Fruit fly (Drosophila melanogaster): ENCODE measurements around the gene CG9109.

Gene CG9109

dm6 chr2L:5979055-5979399, 55.2 kb downstream of the CG9109 start (continued):
- TF ChIP-seq rib (GFP tag; IDR thresholded peaks at IDR 0.05) (no peak), HHEX (GFP tag; optimal IDR thresholded peaks at IDR 0.05) (no peak), CG6854 (GFP tag; optimal IDR thresholded peaks at IDR 0.05) (no peak), sug (tag; optimal IDR thresholded peaks at IDR 0.05) (peak; percentile 93), CG13775 (GFP tag; optimal IDR thresholded peaks at IDR 0.05) (no peak), CG9727 (GFP tag; optimal IDR thresholded peaks at IDR 0.05) (no peak), CG15479 (GFP tag; optimal IDR thresholded peaks at IDR 0.05) (peak; percentile 79), Chrac-16 (GFP tag; optimal IDR thresholded peaks at IDR 0.05) (no peak), Optix (GFP tag; IDR thresholded peaks at IDR 0.05) (no peak), D19B (GFP tag; optimal IDR thresholded peaks at IDR 0.05) (no peak), stwl (tag; optimal IDR thresholded peaks at IDR 0.05) (no peak), trem (tag; optimal IDR thresholded peaks at IDR 0.05) (no peak), Med (GFP tag) (peak; percentile 38), ttk (GFP tag; IDR thresholded peaks at IDR 0.05) (no peak), danr (GFP tag; IDR thresholded peaks at IDR 0.05) (no peak), phol (tag; optimal IDR thresholded peaks at IDR 0.05) (peak; percentile 61), gt (GFP tag; IDR thresholded peaks at IDR 0.05) (no peak), CG12659 (GFP tag; optimal IDR thresholded peaks at IDR 0.05) (no peak), CG4282 (GFP tag; optimal IDR thresholded peaks at IDR 0.05) (no peak), CG10209 (GFP tag; optimal IDR thresholded peaks at IDR 0.05) (no peak), lov (optimal IDR thresholded peaks at IDR 0.05) (no peak), lov (GFP tag; IDR thresholded peaks at IDR 0.05) (no peak), Lpt (GFP tag; optimal IDR thresholded peaks at IDR 0.05) (no peak), CG10321 (GFP tag; IDR thresholded peaks at IDR 0.05) (no peak), YL-1 (GFP tag; optimal IDR thresholded peaks at IDR 0.05) (no peak), D19A (tag; optimal IDR thresholded peaks at IDR 0.05) (no peak), CG9215 (GFP tag; IDR thresholded peaks at IDR 0.05) (no peak), br (optimal IDR thresholded peaks at IDR 0.05) (no peak), CG12071 (GFP tag; optimal IDR thresholded peaks at IDR 0.05) (peak; percentile 7), zen2 (GFP tag; IDR thresholded peaks at IDR 0.05; ENCODE audit: partially characterized antibody) (no peak), D (optimal IDR thresholded peaks at IDR 0.05) (no peak), D (GFP tag; optimal IDR thresholded peaks at IDR 0.05) (no peak), chm (GFP tag; IDR thresholded peaks at IDR 0.05) (no peak), CG6791 (GFP tag; IDR thresholded peaks at IDR 0.05; ENCODE audit: partially characterized antibody) (no peak), CG1603 (tag; optimal IDR thresholded peaks at IDR 0.05) (no peak), CG43689 (GFP tag; IDR thresholded peaks at IDR 0.05) (no peak), CG15514 (GFP tag; optimal IDR thresholded peaks at IDR 0.05) (no peak), dati (GFP tag; IDR thresholded peaks at IDR 0.05) (no peak), CG42726 (GFP tag; IDR thresholded peaks at IDR 0.05; ENCODE audit: partially characterized antibody) (no peak), Drgx (GFP tag; IDR thresholded peaks at IDR 0.05) (no peak), Scr (GFP tag; IDR thresholded peaks at IDR 0.05; ENCODE audit: partially characterized antibody) (no peak), bcd (GFP tag; optimal IDR thresholded peaks at IDR 0.05) (no peak), CG12769 (tag; optimal IDR thresholded peaks at IDR 0.05) (no peak), MBD-R2 (GFP tag; IDR thresholded peaks at IDR 0.05) (no peak), Hr78 (GFP tag; optimal IDR thresholded peaks at IDR 0.05) (peak in 1 of 2 experiments; percentile 33), CG1832 (GFP tag; optimal IDR thresholded peaks at IDR 0.05) (peak; percentile 46), lab (GFP tag; optimal IDR thresholded peaks at IDR 0.05) (no peak), CG4424 (GFP tag; optimal IDR thresholded peaks at IDR 0.05) (no peak), sim (GFP tag; IDR thresholded peaks at IDR 0.05) (no peak), CG11560 (tag; IDR thresholded peaks at IDR 0.05) (no peak), CG11696 (GFP tag; IDR thresholded peaks at IDR 0.05) (no peak), CG11398 (GFP tag; optimal IDR thresholded peaks at IDR 0.05) (no peak), ERR (GFP tag; optimal IDR thresholded peaks at IDR 0.05) (no peak)
